Worm (Caenorhabditis elegans) whole organism, young adult: ENCODE results near the gene nep-9.

ENCODE experiments used
- B0035.1 ChIP-seq: sonication (generic microtip); optimal IDR thresholded peaks from 2 replicates; lab custom pipeline; 2016; ENCODE audit warnings: missing genetic modification characterization, mild to moderate bottlenecking, missing compliant biosample characterization, missing genotype, missing genetic modification reagents
- D2030.7 ChIP-seq: fragments of 200-800 bp; sonication (Bioruptor generic); IDR thresholded peaks from 2 replicates; pipeline ENCODE4 v1.3.6; 2022; ENCODE audit warnings: missing genetic modification reagents, missing genetic modification characterization, missing compliant biosample characterization
- F22D6.2 ChIP-seq: sonication (generic microtip); optimal IDR thresholded peaks from 2 replicates; lab custom pipeline; 2016; ENCODE audit warnings: mild to moderate bottlenecking, missing genetic modification characterization, missing compliant biosample characterization
- F49E8.2 ChIP-seq: sonication (generic microtip); optimal IDR thresholded peaks from 3 replicates; lab custom pipeline; 2017; ENCODE audit warnings: missing genetic modification characterization, mild to moderate bottlenecking, missing compliant biosample characterization, antibody characterized with exemption, moderate library complexity; ENCODE audit not compliant: insufficient read depth
- F52B5.7 ChIP-seq: sonication (generic microtip); optimal IDR thresholded peaks from 2 replicates; lab custom pipeline; 2016; ENCODE audit warnings: mild to moderate bottlenecking, missing genetic modification characterization, missing compliant biosample characterization
- F55B11.4 ChIP-seq: sonication (generic microtip); optimal IDR thresholded peaks from 2 replicates; lab custom pipeline; 2016; ENCODE audit warnings: missing compliant biosample characterization, missing genetic modification characterization, borderline replicate concordance; ENCODE audit not compliant: insufficient read depth
- F57A8.1 ChIP-seq: fragments of 200-800 bp; sonication (Bioruptor generic); optimal IDR thresholded peaks from 2 replicates; lab custom pipeline; 2018; ENCODE audit warnings: mild to moderate bottlenecking, missing genetic modification characterization, moderate library complexity, missing compliant biosample characterization
- F57C9.4 ChIP-seq: sonication (generic microtip); optimal IDR thresholded peaks from 2 replicates; lab custom pipeline; 2017; ENCODE audit warnings: mild to moderate bottlenecking, missing genetic modification characterization, missing compliant biosample characterization
- K12H6.12 ChIP-seq: fragments of 200-800 bp; sonication (Bioruptor generic); optimal IDR thresholded peaks from 2 replicates; lab custom pipeline; 2018; ENCODE audit warnings: mild to moderate bottlenecking, missing genetic modification characterization, missing compliant biosample characterization
- T26A5.8 ChIP-seq: sonication (generic microtip); optimal IDR thresholded peaks from 2 replicates; lab custom pipeline; 2016; ENCODE audit warnings: missing genetic modification characterization, missing compliant biosample characterization
- Y79H2A.3 ChIP-seq: fragments of 200-800 bp; sonication (Bioruptor generic); conservative IDR thresholded peaks from 2 replicates; pipeline ENCODE4 v1.3.6; 2022; ENCODE audit warnings: missing genetic modification reagents, missing genetic modification characterization, missing compliant biosample characterization
- ZK185.1 ChIP-seq: sonication (generic microtip); optimal IDR thresholded peaks from 2 replicates; lab custom pipeline; 2016; ENCODE audit warnings: mild to moderate bottlenecking, missing genetic modification characterization, missing compliant biosample characterization; ENCODE audit not compliant: poor library complexity, severe bottlenecking
- akir-1 ChIP-seq: fragments of 200-800 bp; sonication (Bioruptor generic); optimal IDR thresholded peaks from 2 replicates; lab custom pipeline; 2018; ENCODE audit warnings: mild to moderate bottlenecking, missing genetic modification characterization, moderate library complexity, missing compliant biosample characterization
- aptf-2 ChIP-seq: fragments of 200-800 bp; sonication (Bioruptor generic); conservative IDR thresholded peaks from 2 replicates; pipeline ENCODE4 v1.3.6; 2022; ENCODE audit warnings: missing genetic modification reagents, missing genetic modification characterization, missing compliant biosample characterization
- athp-1 ChIP-seq: sonication (generic microtip); optimal IDR thresholded peaks from 2 replicates; lab custom pipeline; 2017; ENCODE audit warnings: mild to moderate bottlenecking, missing genetic modification characterization, missing compliant biosample characterization
- attf-5 ChIP-seq: fragments of 200-800 bp; sonication (Bioruptor generic); optimal IDR thresholded peaks from 2 replicates; lab custom pipeline; 2018; ENCODE audit warnings: mild to moderate bottlenecking, missing genetic modification characterization, missing compliant biosample characterization
- cebp-1 ChIP-seq, 2 experiments: fragments of 200-800 bp in 1 of 2; sonication (Bioruptor generic) in 1 of 2; sonication (generic microtip) in 1 of 2; IDR thresholded peaks in 1 of 2; optimal IDR thresholded peaks in 1 of 2; 2 replicates each; pipeline versions ENCODE4 v1.3.6 to Lab custom; 2017 to 2022; ENCODE audit warnings: missing compliant biosample characterization in 2 of 2, missing genetic modification characterization in 2 of 2, mild to moderate bottlenecking in 1 of 2, missing genetic modification reagents in 1 of 2, moderate library complexity in 1 of 2
- cebp-2 ChIP-seq: fragments of 200-800 bp; sonication (Bioruptor generic); IDR thresholded peaks from 2 replicates; pipeline ENCODE4 v1.3.6; 2022; ENCODE audit warnings: missing genetic modification characterization, missing compliant biosample characterization
- ceh-27 ChIP-seq: fragments of 200-800 bp; sonication (Bioruptor generic); optimal IDR thresholded peaks from 2 replicates; lab custom pipeline; 2018; ENCODE audit warnings: mild to moderate bottlenecking, missing genetic modification characterization, moderate library complexity, missing compliant biosample characterization
- ceh-58 ChIP-seq: fragments of 200-800 bp; sonication (Bioruptor generic); IDR thresholded peaks from 2 replicates; pipeline ENCODE4 v1.3.6; 2022; ENCODE audit warnings: missing genetic modification characterization, missing compliant biosample characterization
- dpff-1 ChIP-seq: sonication (generic microtip); optimal IDR thresholded peaks from 2 replicates; lab custom pipeline; 2017; ENCODE audit warnings: mild to moderate bottlenecking, missing genetic modification characterization, missing compliant biosample characterization
- dpl-1 ChIP-seq: fragments of 150-350 bp; optimal IDR thresholded peaks from 2 replicates; lab custom pipeline; 2014; ENCODE audit warnings: missing biosample characterization, missing genetic modification reagents, missing genetic modification characterization
- efl-1 ChIP-seq: fragments of 150-350 bp; optimal IDR thresholded peaks from 2 replicates; lab custom pipeline; 2014; ENCODE audit warnings: missing biosample characterization, missing genetic modification reagents, missing genetic modification characterization
- egrh-3 ChIP-seq: fragments of 200-800 bp; sonication (Bioruptor generic); IDR thresholded peaks from 2 replicates; pipeline ENCODE4 v1.3.6; 2022; ENCODE audit warnings: missing genetic modification reagents, missing genetic modification characterization, missing compliant biosample characterization
- fkh-3 ChIP-seq: sonication (generic microtip); optimal IDR thresholded peaks from 2 replicates; lab custom pipeline; 2016; ENCODE audit warnings: mild to moderate bottlenecking, missing genetic modification characterization, missing compliant biosample characterization
- gei-17 ChIP-seq: fragments of 200-800 bp; sonication (Bioruptor generic); optimal IDR thresholded peaks from 2 replicates; lab custom pipeline; 2018; ENCODE audit warnings: mild to moderate bottlenecking, missing genetic modification characterization, missing compliant biosample characterization
- hlh-12 ChIP-seq: sonication (generic microtip); optimal IDR thresholded peaks from 2 replicates; lab custom pipeline; 2016; ENCODE audit warnings: missing genetic modification characterization, missing compliant biosample characterization
- hmg-1.2 ChIP-seq: fragments of 200-800 bp; sonication (Bioruptor generic); IDR thresholded peaks from 2 replicates; pipeline ENCODE4 v1.3.6; 2022; ENCODE audit warnings: missing genetic modification reagents, missing genetic modification characterization, missing compliant biosample characterization
- hrde-1 ChIP-seq: sonication (generic microtip); optimal IDR thresholded peaks from 2 replicates; lab custom pipeline; 2016; ENCODE audit warnings: missing genetic modification characterization, mild to moderate bottlenecking, missing compliant biosample characterization, moderate library complexity, missing genotype, missing genetic modification reagents, borderline replicate concordance
- lag-1 ChIP-seq: fragments of 200-800 bp; sonication (Bioruptor generic); IDR thresholded peaks from 2 replicates; pipeline ENCODE4 v1.3.6; 2022; ENCODE audit warnings: missing genetic modification reagents, missing genetic modification characterization, missing compliant biosample characterization
- lin-26 ChIP-seq: fragments of 200-800 bp; sonication (Bioruptor generic); IDR thresholded peaks from 2 replicates; pipeline ENCODE4 v1.3.6; 2022; ENCODE audit warnings: missing genetic modification reagents, missing genetic modification characterization, missing compliant biosample characterization
- lir-1 ChIP-seq: fragments of 200-800 bp; sonication (Bioruptor generic); conservative IDR thresholded peaks from 2 replicates; pipeline ENCODE4 v1.3.6; 2022; ENCODE audit warnings: missing genetic modification reagents, missing genetic modification characterization, missing compliant biosample characterization
- lsl-1 ChIP-seq: fragments of 200-800 bp; sonication (Bioruptor generic); optimal IDR thresholded peaks from 2 replicates; lab custom pipeline; 2018; ENCODE audit warnings: mild to moderate bottlenecking, missing genetic modification characterization, moderate library complexity, missing compliant biosample characterization
- madf-6 ChIP-seq: fragments of 200-800 bp; sonication (Bioruptor generic); IDR thresholded peaks from 2 replicates; pipeline ENCODE4 v1.3.6; 2022; ENCODE audit warnings: missing genetic modification reagents, missing genetic modification characterization, missing compliant biosample characterization
- mcd-1 ChIP-seq: fragments of 200-800 bp; sonication (Bioruptor generic); IDR thresholded peaks from 2 replicates; pipeline ENCODE4 v1.3.6; 2022; ENCODE audit warnings: missing genetic modification reagents, missing genetic modification characterization, missing compliant biosample characterization
- mxl-1 ChIP-seq: sonication (generic microtip); optimal IDR thresholded peaks from 2 replicates; lab custom pipeline; 2016; ENCODE audit warnings: missing genetic modification characterization, missing compliant biosample characterization
- rec-8 ChIP-seq, 2 experiments: sonication (generic microtip); optimal IDR thresholded peaks; 2 replicates each; lab custom pipeline; 2016; ENCODE audit warnings: mild to moderate bottlenecking in 2 of 2, missing genetic modification characterization in 2 of 2, missing genetic modification reagents in 2 of 2, missing genotype in 2 of 2, missing biosample characterization in 1 of 2, missing compliant biosample characterization in 1 of 2, moderate library complexity in 1 of 2
- rpc-1 ChIP-seq, 2 experiments: fragments of 150-350 bp in 1 of 2; sonication (generic microtip) in 1 of 2; optimal IDR thresholded peaks; 2 replicates each; lab custom pipeline; 2014 to 2018; ENCODE audit warnings: missing biosample characterization in 1 of 2, missing genetic modification characterization in 1 of 2, missing genetic modification reagents in 1 of 2, missing genotype in 1 of 2
- somi-1 ChIP-seq: fragments of 200-800 bp; sonication (Bioruptor generic); optimal IDR thresholded peaks from 2 replicates; lab custom pipeline; 2018; ENCODE audit warnings: mild to moderate bottlenecking, missing genetic modification characterization, missing compliant biosample characterization
- tlf-1 ChIP-seq: fragments of 200-800 bp; sonication (Bioruptor generic); optimal IDR thresholded peaks from 2 replicates; lab custom pipeline; 2018; ENCODE audit warnings: mild to moderate bottlenecking, missing genetic modification characterization, missing compliant biosample characterization
- unc-62 ChIP-seq: fragments of 150-350 bp; optimal IDR thresholded peaks from 2 replicates; lab custom pipeline; 2014; ENCODE audit warnings: missing biosample characterization, missing genetic modification reagents, missing genetic modification characterization
- zfh-2 ChIP-seq: fragments of 200-800 bp; sonication (Bioruptor generic); conservative IDR thresholded peaks from 2 replicates; pipeline ENCODE4 v1.3.6; 2022; ENCODE audit warnings: missing genetic modification reagents, missing genetic modification characterization, missing compliant biosample characterization
- ztf-18 ChIP-seq: sonication (generic microtip); optimal IDR thresholded peaks from 2 replicates; lab custom pipeline; 2016; ENCODE audit warnings: missing genotype, mild to moderate bottlenecking, missing genetic modification characterization, missing compliant biosample characterization
- ztf-3 ChIP-seq: fragments of 200-800 bp; sonication (Bioruptor generic); optimal IDR thresholded peaks from 2 replicates; lab custom pipeline; 2018; ENCODE audit warnings: mild to moderate bottlenecking, missing genetic modification characterization, missing compliant biosample characterization

The nep-9 gene

DNA sequence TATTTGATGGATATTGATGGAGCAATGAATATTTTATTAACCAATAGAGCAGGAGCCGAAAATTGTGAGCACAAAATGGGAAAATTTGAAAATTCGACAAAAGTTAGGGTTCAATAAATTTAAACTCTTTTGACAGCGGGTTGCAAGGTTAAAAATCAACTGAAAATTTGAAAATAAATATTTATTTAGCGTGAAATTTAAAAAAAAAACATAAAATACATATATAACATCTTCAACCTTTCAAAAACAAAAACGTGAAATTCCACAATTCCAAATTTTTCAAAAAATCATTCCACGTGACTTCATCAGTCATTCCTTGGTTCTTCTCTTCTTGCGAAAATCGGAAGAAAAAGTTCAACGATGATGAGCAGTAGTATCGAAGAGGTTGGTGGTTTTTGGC, 30.3 kb upstream of the nep-9 start, which contains the start of gene C16C8.18:
TSS of gene C16C8.18 (plus strand) at position 301 of the 400 bp plus-strand sequence.
- TF ChIP-seq athp-1 (tag; lab: Kevin White, UChicago) = no peak
- TF ChIP-seq lir-1 (GFP tag; lab: Robert Waterston, UW) = no peak
- no peak for TF ChIP-seq F49E8.2 (tag; lab: Kevin White, UChicago)
- no peak for TF ChIP-seq madf-6 (GFP tag; lab: Robert Waterston, UW)
- TF ChIP-seq ceh-27 (GFP tag; lab: Kevin White, UChicago) = no peak
- TF ChIP-seq mxl-1 (tag; lab: Kevin White, UChicago) = no peak
- no peak for TF ChIP-seq efl-1 (GFP tag; lab: Kevin White, UChicago)
- no peak for TF ChIP-seq ceh-58 (GFP tag; lab: Robert Waterston, UW)
- no peak for TF ChIP-seq fkh-3 (tag; lab: Kevin White, UChicago)
- TF ChIP-seq Y79H2A.3 (GFP tag; lab: Robert Waterston, UW) = no peak
- no peak for TF ChIP-seq lsl-1 (GFP tag; lab: Kevin White, UChicago)
- no peak for TF ChIP-seq dpff-1 (tag; lab: Kevin White, UChicago)
- no peak for TF ChIP-seq rec-8 (tag; optimal IDR thresholded peaks at IDR 0.05; lab: Kevin White, UChicago)
- TF ChIP-seq F22D6.2 = no peak
- no peak for TF ChIP-seq mcd-1 (GFP tag; lab: Robert Waterston, UW)
- no peak for TF ChIP-seq lag-1 (GFP tag; lab: Robert Waterston, UW)
- TF ChIP-seq, all 124 proteins: peak for 0

- TF ChIP-seq ztf-18 (tag; lab: Kevin White, UChicago) = no peak
- TF ChIP-seq F57C9.4 = no peak
- TF ChIP-seq aptf-2 (GFP tag; lab: Robert Waterston, UW) = no peak
- no peak for TF ChIP-seq somi-1 (GFP tag; lab: Kevin White, UChicago)
- no peak for TF ChIP-seq D2030.7 (GFP tag; lab: Robert Waterston, UW)
- TF ChIP-seq akir-1 (GFP tag; lab: Kevin White, UChicago) = no peak
- TF ChIP-seq tlf-1 = no peak
- TF ChIP-seq gei-17 (GFP tag; lab: Kevin White, UChicago) = no peak
- peak; percentile 92 for TF ChIP-seq zfh-2
- TF ChIP-seq athp-1 (tag; lab: Kevin White, UChicago) = no peak
- peak; percentile 55; the same call in 1 of the 2 replicates for TF ChIP-seq hmg-1.2 (GFP tag; lab: Robert Waterston, UW)
- no peak for TF ChIP-seq F55B11.4 (tag; lab: Kevin White, UChicago)
- TF ChIP-seq hrde-1 (tag; lab: Kevin White, UChicago) = no peak
- no peak for TF ChIP-seq B0035.1 (tag; lab: Kevin White, UChicago)
- no peak for TF ChIP-seq ZK185.1 (tag; lab: Kevin White, UChicago)
- TF ChIP-seq egrh-3 (GFP tag; lab: Robert Waterston, UW) = peak; percentile 57
- TF ChIP-seq cebp-2 (GFP tag; lab: Robert Waterston, UW) = no peak
- no peak for TF ChIP-seq unc-62
- no peak for TF ChIP-seq rpc-1 (optimal IDR thresholded peaks at IDR 0.05; lab: Kevin White, UChicago)
- no peak for TF ChIP-seq rpc-1 (tag; optimal IDR thresholded peaks at IDR 0.05; lab: Kevin White, UChicago)
- TF ChIP-seq F57A8.1 (GFP tag; lab: Kevin White, UChicago) = no peak
- TF ChIP-seq hlh-12 (tag; lab: Kevin White, UChicago) = no peak
- TF ChIP-seq K12H6.12 (tag; lab: Kevin White, UChicago) = no peak
- TF ChIP-seq lin-26 = no peak
- TF ChIP-seq mcd-1 (GFP tag; lab: Robert Waterston, UW) = peak; percentile 40; the same call in 1 of the 2 replicates
- no peak for TF ChIP-seq dpl-1 (GFP tag; lab: Kevin White, UChicago)
- peak; percentile 34 for TF ChIP-seq attf-5 (GFP tag; lab: Kevin White, UChicago)
- TF ChIP-seq cebp-1 (GFP tag; IDR thresholded peaks at IDR 0.05; lab: Robert Waterston, UW) = no peak
- TF ChIP-seq cebp-1 (tag; optimal IDR thresholded peaks at IDR 0.05; lab: Kevin White, UChicago) = peak; percentile 29
- TF ChIP-seq T26A5.8 = no peak
- no peak for TF ChIP-seq F52B5.7 (tag; lab: Kevin White, UChicago)
- TF ChIP-seq ceh-27 (GFP tag; lab: Kevin White, UChicago) = peak; percentile 56
- no peak for TF ChIP-seq ztf-3 (GFP tag; lab: Kevin White, UChicago)
Observed at ce11 chrII:3428158-3428704, 29.1 kb upstream of the nep-9 start.
